Worm (Caenorhabditis elegans): ENCODE measurements around the gene eat-3.

- TF ChIP-seq flt-1 (GFP tag; IDR thresholded peaks at IDR 0.05) (no peak), ref-1 (GFP tag; conservative IDR thresholded peaks at IDR 0.05) (no peak)
These were observed 19.3 kb downstream of the eat-3 start for ce11 chrII:9343955-9344354.

Data from whole organism, midembryonic.